Fruit fly (Drosophila melanogaster) whole organism, prepupa: ENCODE measurements around the gene sala.

Source experiments
- CG10631 ChIP-seq: fragments of 200-800 bp; sonication (Bioruptor generic); optimal IDR thresholded peaks from 2 replicates; lab custom pipeline; 2016; ENCODE audit warnings: missing biosample characterization, missing genetic modification characterization
- CG10669 ChIP-seq: fragments of 200-800 bp; sonication (Bioruptor generic); optimal IDR thresholded peaks from 3 replicates; lab custom pipeline; 2018; ENCODE audit warnings: missing biosample characterization, mild to moderate bottlenecking, missing genetic modification characterization, moderate library complexity
- CG11294 ChIP-seq: fragments of 200-800 bp; sonication (Bioruptor generic); IDR thresholded peaks from 2 replicates; pipeline ENCODE4 v1.3.6; 2022; ENCODE audit warnings: missing biosample characterization, missing genetic modification characterization
- CG11762 ChIP-seq: fragments of 200-800 bp; sonication (Bioruptor generic); optimal IDR thresholded peaks from 3 replicates; lab custom pipeline; 2016; ENCODE audit warnings: missing biosample characterization, missing genetic modification characterization; ENCODE audit not compliant: insufficient read depth
- CG15336 ChIP-seq: fragments of 200-800 bp; sonication (Bioruptor generic); IDR thresholded peaks from 2 replicates; pipeline ENCODE4 v1.3.6; 2022; ENCODE audit warnings: missing biosample characterization, missing genetic modification characterization
- CG1621 ChIP-seq: fragments of 200-800 bp; sonication (Bioruptor generic); optimal IDR thresholded peaks from 3 replicates; lab custom pipeline; 2018; ENCODE audit warnings: missing biosample characterization, mild to moderate bottlenecking, missing genetic modification characterization
- CG16779 ChIP-seq: fragments of 200-800 bp; sonication (Bioruptor generic); optimal IDR thresholded peaks from 3 replicates; lab custom pipeline; 2017; ENCODE audit warnings: missing biosample characterization, mild to moderate bottlenecking, missing genetic modification characterization
- CG3032 ChIP-seq: fragments of 200-800 bp; optimal IDR thresholded peaks from 2 replicates; lab custom pipeline; 2019; ENCODE audit warnings: missing biosample characterization, mild to moderate bottlenecking, missing genetic modification characterization, moderate library complexity
- CG31627 ChIP-seq: fragments of 200-800 bp; sonication (Bioruptor generic); optimal IDR thresholded peaks from 3 replicates; lab custom pipeline; 2016; ENCODE audit warnings: missing biosample characterization, missing genetic modification characterization
- CG32006 ChIP-seq: fragments of 200-800 bp; sonication (Bioruptor generic); optimal IDR thresholded peaks from 3 replicates; lab custom pipeline; 2017; ENCODE audit warnings: missing biosample characterization, mild to moderate bottlenecking, missing genetic modification characterization
- CG3919 ChIP-seq: fragments of 200-800 bp; sonication (Bioruptor generic); optimal IDR thresholded peaks from 3 replicates; lab custom pipeline; 2016; ENCODE audit warnings: missing biosample characterization, missing genetic modification characterization
- CG4318 ChIP-seq: fragments of 200-800 bp; sonication (Bioruptor generic); optimal IDR thresholded peaks from 3 replicates; lab custom pipeline; 2017; ENCODE audit warnings: missing biosample characterization, mild to moderate bottlenecking, missing genetic modification characterization
- CG6163 ChIP-seq: fragments of 200-800 bp; sonication (Bioruptor generic); IDR thresholded peaks from 3 replicates; pipeline ENCODE4 v1.3.6; 2022; ENCODE audit warnings: missing biosample characterization, missing genetic modification characterization
- CG6276 ChIP-seq: fragments of 200-800 bp; sonication (Bioruptor generic); optimal IDR thresholded peaks from 2 replicates; lab custom pipeline; 2017; ENCODE audit warnings: missing biosample characterization, mild to moderate bottlenecking, missing genetic modification characterization
- CG6792 ChIP-seq: fragments of 200-800 bp; sonication (Bioruptor generic); optimal IDR thresholded peaks from 3 replicates; lab custom pipeline; 2016; ENCODE audit warnings: missing biosample characterization, missing genetic modification characterization
- CG6854 ChIP-seq: fragments of 200-800 bp; sonication (Bioruptor generic); optimal IDR thresholded peaks from 2 replicates; lab custom pipeline; 2017; ENCODE audit warnings: missing biosample characterization, mild to moderate bottlenecking, missing genetic modification characterization
- CG8119 ChIP-seq: fragments of 200-800 bp; sonication (Bioruptor generic); IDR thresholded peaks from 3 replicates; pipeline ENCODE4 v1.3.6; 2022; ENCODE audit warnings: missing biosample characterization, missing genetic modification characterization
- CG8319 ChIP-seq: fragments of 200-800 bp; sonication (Bioruptor generic); optimal IDR thresholded peaks from 3 replicates; lab custom pipeline; 2016; ENCODE audit warnings: missing biosample characterization, missing genetic modification characterization
- CG8632 ChIP-seq: fragments of 200-800 bp; sonication (Bioruptor generic); optimal IDR thresholded peaks from 3 replicates; lab custom pipeline; 2016; ENCODE audit warnings: missing biosample characterization, missing genetic modification characterization
- Eip78C ChIP-seq: fragments of 200-800 bp; sonication (Bioruptor generic); peaks from one replicate; lab custom pipeline; 2016; ENCODE audit warnings: missing biosample characterization, missing genetic modification characterization
- Eip93F ChIP-seq: fragments of 200-800 bp; sonication (Bioruptor generic); optimal IDR thresholded peaks from 2 replicates; lab custom pipeline; 2016; ENCODE audit warnings: missing biosample characterization, mild to moderate bottlenecking, missing genetic modification characterization
- Ets21C ChIP-seq: fragments of 200-800 bp; sonication (Bioruptor generic); optimal IDR thresholded peaks from 3 replicates; lab custom pipeline; 2016; ENCODE audit warnings: missing biosample characterization, missing genetic modification characterization
- Ets96B ChIP-seq: fragments of 200-800 bp; optimal IDR thresholded peaks from 2 replicates; lab custom pipeline; 2019; ENCODE audit warnings: missing biosample characterization, mild to moderate bottlenecking, missing genetic modification characterization, moderate library complexity
- Gug ChIP-seq: fragments of 200-800 bp; sonication (Bioruptor generic); IDR thresholded peaks from 2 replicates; pipeline ENCODE4 v1.3.6; 2022; ENCODE audit warnings: missing biosample characterization, missing genetic modification characterization
- Hr38 ChIP-seq: sonication (Bioruptor generic); optimal IDR thresholded peaks from 2 replicates; lab custom pipeline; 2016; ENCODE audit warnings: missing biosample characterization, missing genetic modification characterization
- Hr39 ChIP-seq: fragments of 200-800 bp; sonication (Bioruptor generic); optimal IDR thresholded peaks from 2 replicates; lab custom pipeline; 2016; ENCODE audit warnings: missing biosample characterization, missing genetic modification characterization
- Hr4 ChIP-seq: fragments of 200-800 bp; sonication (Bioruptor generic); optimal IDR thresholded peaks from 3 replicates; lab custom pipeline; 2016; ENCODE audit warnings: missing biosample characterization, missing genetic modification characterization
- Lpt ChIP-seq: fragments of 200-800 bp; sonication (Bioruptor generic); optimal IDR thresholded peaks from 3 replicates; lab custom pipeline; 2016; ENCODE audit warnings: missing biosample characterization, missing genetic modification characterization
- OdsH ChIP-seq: fragments of 200-800 bp; sonication (Bioruptor generic); optimal IDR thresholded peaks from 3 replicates; lab custom pipeline; 2016; ENCODE audit warnings: missing biosample characterization, missing genetic modification characterization
- Smox ChIP-seq: fragments of 200-800 bp; sonication (Bioruptor generic); optimal IDR thresholded peaks from 3 replicates; lab custom pipeline; 2016; ENCODE audit warnings: missing biosample characterization, missing genetic modification characterization
- Sox102F ChIP-seq: fragments of 200-800 bp; sonication (Bioruptor generic); optimal IDR thresholded peaks from 2 replicates; lab custom pipeline; 2016; ENCODE audit warnings: missing biosample characterization, mild to moderate bottlenecking, missing genetic modification characterization
- Sox15 ChIP-seq: fragments of 200-800 bp; sonication (Bioruptor generic); optimal IDR thresholded peaks from 3 replicates; lab custom pipeline; 2016; ENCODE audit warnings: missing biosample characterization, missing genetic modification characterization
- achi ChIP-seq: fragments of 200-800 bp; sonication (Bioruptor generic); optimal IDR thresholded peaks from 3 replicates; lab custom pipeline; 2016; ENCODE audit warnings: missing biosample characterization, missing genetic modification characterization
- acj6 ChIP-seq: fragments of 200-800 bp; sonication (Bioruptor generic); optimal IDR thresholded peaks from 3 replicates; lab custom pipeline; 2016; ENCODE audit warnings: missing biosample characterization, missing genetic modification characterization
- cyc ChIP-seq: fragments of 200-800 bp; sonication (Bioruptor generic); optimal IDR thresholded peaks from 3 replicates; lab custom pipeline; 2016; ENCODE audit warnings: missing biosample characterization, missing genetic modification characterization
- dac ChIP-seq: fragments of 200-800 bp; sonication (Bioruptor generic); optimal IDR thresholded peaks from 2 replicates; lab custom pipeline; 2017; ENCODE audit warnings: missing biosample characterization, mild to moderate bottlenecking, missing genetic modification characterization
- dsx ChIP-seq: fragments of 200-800 bp; optimal IDR thresholded peaks from 3 replicates; lab custom pipeline; 2019; ENCODE audit warnings: missing biosample characterization, mild to moderate bottlenecking, missing genetic modification characterization, moderate library complexity; ENCODE audit not compliant: poor library complexity, severe bottlenecking
- eg ChIP-seq: fragments of 200-800 bp; sonication (Bioruptor generic); IDR thresholded peaks from 3 replicates; pipeline ENCODE4 v1.3.6; 2022; ENCODE audit warnings: missing biosample characterization, missing genetic modification characterization
- fd59A ChIP-seq: fragments of 200-800 bp; sonication (Bioruptor generic); optimal IDR thresholded peaks from 2 replicates; lab custom pipeline; 2017; ENCODE audit warnings: missing biosample characterization, mild to moderate bottlenecking, missing genetic modification characterization, missing genetic modification reagents
- fkh ChIP-seq: fragments of 200-800 bp; sonication (Bioruptor generic); optimal IDR thresholded peaks from 3 replicates; lab custom pipeline; 2017; ENCODE audit warnings: missing biosample characterization, mild to moderate bottlenecking, missing genetic modification characterization, moderate library complexity
- lz ChIP-seq: fragments of 200-800 bp; sonication (Bioruptor generic); optimal IDR thresholded peaks from 3 replicates; lab custom pipeline; 2016; ENCODE audit warnings: missing biosample characterization, missing genetic modification characterization
- net ChIP-seq: fragments of 200-800 bp; sonication (Bioruptor generic); optimal IDR thresholded peaks from 3 replicates; lab custom pipeline; 2016; ENCODE audit warnings: missing biosample characterization, missing genetic modification characterization
- salr ChIP-seq, 2 experiments: fragments of 200-800 bp; sonication (Bioruptor generic); optimal IDR thresholded peaks; 3 replicates each; lab custom pipeline; 2016 to 2018; ENCODE audit warnings: missing biosample characterization in 2 of 2, missing genetic modification characterization in 2 of 2, mild to moderate bottlenecking in 1 of 2
- spab ChIP-seq: fragments of 200-800 bp; sonication (Bioruptor generic); optimal IDR thresholded peaks from 2 replicates; lab custom pipeline; 2017; ENCODE audit warnings: missing biosample characterization, mild to moderate bottlenecking, missing genetic modification characterization, missing genetic modification reagents
- ss ChIP-seq, 2 experiments: fragments of 200-800 bp; sonication (Bioruptor generic); optimal IDR thresholded peaks; 2 replicates in 1 of 2; 3 replicates in 1 of 2; lab custom pipeline; 2017 to 2018; ENCODE audit warnings: mild to moderate bottlenecking in 2 of 2, missing biosample characterization in 2 of 2, missing genetic modification characterization in 2 of 2, moderate library complexity in 1 of 2
- svp ChIP-seq: fragments of 200-800 bp; sonication (Bioruptor generic); peaks from one replicate; lab custom pipeline; 2016; ENCODE audit warnings: missing biosample characterization, missing genetic modification characterization
- vri ChIP-seq: fragments of 200-800 bp; sonication (Bioruptor generic); optimal IDR thresholded peaks from 3 replicates; lab custom pipeline; 2016; ENCODE audit warnings: missing biosample characterization, mild to moderate bottlenecking, missing genetic modification characterization

The sala gene

DNA sequence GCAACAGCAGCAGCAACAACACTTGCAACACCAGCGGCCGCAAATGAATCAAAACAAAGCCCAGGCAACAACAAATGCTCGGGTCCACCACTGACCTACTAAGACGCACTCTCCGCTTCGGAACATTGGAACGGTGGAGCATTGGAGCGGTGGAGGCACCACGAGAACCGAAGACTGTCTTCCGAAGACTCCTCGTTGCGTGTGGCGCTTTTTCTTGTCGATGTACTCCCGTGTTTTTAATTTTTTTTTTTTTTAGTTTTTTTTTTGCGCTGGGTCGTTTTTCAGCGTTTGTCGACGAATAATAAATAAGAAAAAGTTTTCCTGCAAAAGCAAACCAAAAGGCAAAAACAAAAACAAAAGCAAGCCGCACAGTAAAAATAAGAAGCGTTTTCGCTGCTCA is 16.1 kb downstream of the sala start:
- TF ChIP-seq CG6854 (peak; percentile 16), CG1621 (tag; lab: Kevin White, UChicago) (no peak), CG6276 (GFP tag; lab: Kevin White, UChicago) (peak; percentile 18), CG8119 (GFP tag; lab: Robert Waterston, UW) (peak; percentile 65; the same call in 2 of the 3 replicates), CG6163 (GFP tag; lab: Robert Waterston, UW) (0 out of 3 replicates have a peak, but pooled peaks have one; percentile 19), Eip78C (GFP tag; lab: Kevin White, UChicago) (no peak), Hr4 (GFP tag; lab: Kevin White, UChicago) (no peak), eg (GFP tag; lab: Robert Waterston, UW) (peak; percentile 69; the same call in 2 of the 3 replicates), CG31627 (GFP tag; lab: Kevin White, UChicago) (no peak), lz (no peak), Lpt (GFP tag; lab: Kevin White, UChicago) (no peak), CG11762 (no peak), ss (GFP tag; optimal IDR thresholded peaks at IDR 0.05; lab: Kevin White, UChicago) (peak in 1 of 2 experiments; percentile 43), Sox15 (GFP tag; lab: Kevin White, UChicago) (no peak), CG15336 (peak; percentile 21; the same call in 1 of the 2 replicates)

- TF ChIP-seq acj6 (GFP tag; lab: Kevin White, UChicago) (peak; percentile 18), CG3919 (GFP tag; lab: Kevin White, UChicago) (peak; percentile 9), CG6792 (GFP tag; lab: Kevin White, UChicago) (peak; percentile 15), CG8119 (GFP tag; lab: Robert Waterston, UW) (peak; percentile 73), Hr38 (no peak), fkh (GFP tag; lab: Kevin White, UChicago) (no peak), CG11294 (peak; percentile 45; the same call in 1 of the 2 replicates), CG11762 (no peak), CG6854 (no peak), CG15336 (peak; percentile 56), OdsH (GFP tag; lab: Kevin White, UChicago) (peak; percentile 27), Ets21C (GFP tag; lab: Kevin White, UChicago) (no peak), CG6276 (GFP tag; lab: Kevin White, UChicago) (peak; percentile 16), ss (GFP tag; optimal IDR thresholded peaks at IDR 0.05; lab: Kevin White, UChicago) (no peak), svp (peak; percentile 19), Lpt (GFP tag; lab: Kevin White, UChicago) (no peak), Gug (GFP tag; lab: Robert Waterston, UW) (no peak), achi (no peak), Eip78C (GFP tag; lab: Kevin White, UChicago) (no peak), CG8319 (no peak), Ets96B (tag; lab: Kevin White, UChicago) (no peak), CG32006 (GFP tag; lab: Kevin White, UChicago) (peak; percentile 74), net (GFP tag; lab: Kevin White, UChicago) (no peak), CG6163 (GFP tag; lab: Robert Waterston, UW) (no peak), Hr4 (GFP tag; lab: Kevin White, UChicago) (peak; percentile 31), Sox15 (GFP tag; lab: Kevin White, UChicago) (no peak), CG16779 (tag; lab: Kevin White, UChicago) (no peak), vri (no peak), CG1621 (tag; lab: Kevin White, UChicago) (no peak), CG10669 (no peak), eg (GFP tag; lab: Robert Waterston, UW) (peak; percentile 65), CG31627 (GFP tag; lab: Kevin White, UChicago) (no peak), Sox102F (no peak), CG3032 (tag; lab: Kevin White, UChicago) (no peak), spab (GFP tag; lab: Kevin White, UChicago) (no peak), Hr39 (GFP tag; lab: Kevin White, UChicago) (no peak), CG8632 (peak; percentile 6), dac (GFP tag; lab: Kevin White, UChicago) (no peak), CG10631 (GFP tag; lab: Kevin White, UChicago) (peak; percentile 24), fd59A (GFP tag; lab: Kevin White, UChicago) (no peak), cyc (GFP tag; lab: Kevin White, UChicago) (no peak), Eip93F (no peak), CG4318 (GFP tag; lab: Kevin White, UChicago) (peak; percentile 20), dsx (no peak), Smox (GFP tag; lab: Kevin White, UChicago) (no peak), salr (GFP tag; optimal IDR thresholded peaks at IDR 0.05; lab: Kevin White, UChicago) (peak in 1 of 2 experiments; percentile 28)
These were observed 17.0 kb downstream of the sala start, which contains the start of gene spz4 for dm6 chr2L:11501427-11501968. Gene spz4, plus strand, starts transcription at chr2L:11501715.
